Fruit fly (Drosophila melanogaster): ENCODE data around the gene Adk1.

dm6 chr3R:12236804-12237203, 39.1 kb downstream of the Adk1 start, which contains the start of gene Cyp313a2:
- TF ChIP-seq Mio (GFP tag; optimal IDR thresholded peaks at IDR 0.05): no peak
- TF ChIP-seq dmrt93B (GFP tag; optimal IDR thresholded peaks at IDR 0.05): no peak
- TF ChIP-seq rgr (GFP tag; optimal IDR thresholded peaks at IDR 0.05): no peak
- no peak for TF ChIP-seq h (GFP tag; optimal IDR thresholded peaks at IDR 0.05)
- TF ChIP-seq GATAd (GFP tag; optimal IDR thresholded peaks at IDR 0.05): no peak
- TF ChIP-seq Vsx2 (GFP tag; optimal IDR thresholded peaks at IDR 0.05; ENCODE audit: partially characterized antibody): no peak
- TF ChIP-seq N (GFP tag; optimal IDR thresholded peaks at IDR 0.05): no peak
- TF ChIP-seq tai (GFP tag; optimal IDR thresholded peaks at IDR 0.05): no peak
- TF ChIP-seq HLH106 (tag; optimal IDR thresholded peaks at IDR 0.05): no peak
- no peak for TF ChIP-seq CrebA (GFP tag; optimal IDR thresholded peaks at IDR 0.05; ENCODE audit: borderline replicate concordance)
- TF ChIP-seq Hr78 (GFP tag; optimal IDR thresholded peaks at IDR 0.05): no peak
- TF ChIP-seq Hr83 (GFP tag; optimal IDR thresholded peaks at IDR 0.05; ENCODE audit: poor library complexity, severe bottlenecking): no peak
- no peak for TF ChIP-seq usp (GFP tag; optimal IDR thresholded peaks at IDR 0.05)

Measured in whole organism, wandering third instar larva.